Worm (Caenorhabditis elegans) whole organism, L4/young adult: ENCODE results near the gene Y119D3B.12.

Source experiments
- W03F9.2 ChIP-seq: fragments of 150-350 bp; optimal IDR thresholded peaks from 2 replicates; lab custom pipeline; 2014; ENCODE audit warnings: missing biosample characterization, missing genetic modification characterization
- dao-5 ChIP-seq: sonication (generic microtip); optimal IDR thresholded peaks from 2 replicates; lab custom pipeline; 2016; ENCODE audit warnings: missing genotype, missing genetic modification characterization, moderate library complexity, missing compliant biosample characterization
- him-1 ChIP-seq: sonication (generic microtip); optimal IDR thresholded peaks from 2 replicates; lab custom pipeline; 2016; ENCODE audit warnings: missing genotype, missing genetic modification reagents, missing genetic modification characterization, missing compliant biosample characterization

DNA sequence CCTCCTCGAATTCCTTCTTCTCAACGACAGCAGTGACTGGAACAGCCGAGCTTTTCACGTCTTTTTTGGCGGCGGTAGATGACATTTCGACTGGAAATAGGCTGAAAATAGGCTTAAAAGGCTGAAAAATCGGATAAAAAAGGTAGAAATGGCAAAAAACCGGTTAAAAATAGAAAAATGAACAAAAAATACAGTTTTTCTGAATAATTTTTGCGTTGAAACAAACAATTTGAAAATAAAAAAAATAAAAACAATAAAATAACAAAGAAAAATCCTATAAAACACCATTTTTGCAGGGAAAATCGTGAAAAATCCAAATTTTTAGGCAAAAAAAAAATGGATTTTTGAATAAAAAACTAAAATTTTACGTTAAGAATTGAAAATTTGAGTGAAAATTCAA is 6.2 kb upstream of the Y119D3B.12 start, which contains the start of gene dss-1:
- TF ChIP-seq dao-5 (tag; lab: Kevin White, UChicago) (no peak), him-1 (tag; lab: Kevin White, UChicago) (no peak), W03F9.2 (tag; lab: Kevin White, UChicago) (no peak)
